Worm (Caenorhabditis elegans) whole organism, L1 larva: Measurements from ENCODE around the gene str-28.
"Not testable (repeated sequence)": the region's sequence is repeated elsewhere in the genome, so short reads cannot be mapped to it uniquely, and the experiment has no call there.

Experiments used
- efl-1 ChIP-seq, 4 experiments: fragments of 150-350 bp; optimal IDR thresholded peaks in 3 of 4; peaks in 1 of 4; 1 replicate in 1 of 4; 2 replicates in 3 of 4; lab custom pipeline; 2014; ENCODE audit warnings: missing biosample characterization in 2 of 4, missing genetic modification characterization in 2 of 4, missing genetic modification reagents in 2 of 4
- mef-2 ChIP-seq: fragments of 150-350 bp; optimal IDR thresholded peaks from 2 replicates; lab custom pipeline; 2014; ENCODE audit warnings: missing biosample characterization, missing genetic modification characterization
- nhr-12 ChIP-seq: sonication (generic microtip); optimal IDR thresholded peaks from 2 replicates; lab custom pipeline; 2017; ENCODE audit warnings: missing biosample characterization, missing genetic modification characterization
- nhr-237 ChIP-seq: fragments of 150-350 bp; optimal IDR thresholded peaks from 2 replicates; lab custom pipeline; 2014; ENCODE audit warnings: missing biosample characterization, missing genetic modification characterization
- unc-62 ChIP-seq: fragments of 150-350 bp; optimal IDR thresholded peaks from 2 replicates; lab custom pipeline; 2014; ENCODE audit warnings: missing biosample characterization, missing genetic modification reagents, missing genetic modification characterization
- ztf-11 ChIP-seq, 2 experiments: sonication (generic microtip); optimal IDR thresholded peaks; 2 replicates each; lab custom pipeline; 2016 to 2017; ENCODE audit warnings: missing genetic modification characterization in 2 of 2, missing biosample characterization in 1 of 2, missing compliant biosample characterization in 1 of 2

- TF ChIP-seq nhr-237; mef-2 (tag; lab: Kevin White, UChicago); efl-1 (optimal IDR thresholded peaks at IDR 0.05; lab: Kevin White, UChicago); efl-1 (GFP tag; optimal IDR thresholded peaks at IDR 0.05 in 1 of 2; lab: Kevin White, UChicago); ztf-11 (tag; optimal IDR thresholded peaks at IDR 0.05; lab: Kevin White, UChicago); unc-62; nhr-12: not testable (repeated sequence)
Observed at ce11 chrV:7444331-7444730, 28.4 kb downstream of the str-28 start, which contains the start of gene nhr-141.
